Worm (Caenorhabditis elegans) whole organism, early embryonic: ENCODE measurements around the gene mrpl-44.

Source experiments
- B0310.2 ChIP-seq: sonication (generic microtip); optimal IDR thresholded peaks from 2 replicates; lab custom pipeline; 2016; ENCODE audit warnings: mild to moderate bottlenecking, missing genetic modification characterization, missing compliant biosample characterization
- F13C5.2 ChIP-seq: sonication (generic microtip); optimal IDR thresholded peaks from 2 replicates; lab custom pipeline; 2017; ENCODE audit warnings: mild to moderate bottlenecking, missing genetic modification characterization, inconsistent platforms, missing compliant biosample characterization
- aly-1 ChIP-seq: sonication (generic microtip); optimal IDR thresholded peaks from 2 replicates; lab custom pipeline; 2016; ENCODE audit warnings: missing genetic modification characterization, missing compliant biosample characterization
- ama-1 ChIP-seq: fragments of 150-350 bp; optimal IDR thresholded peaks from 2 replicates; lab custom pipeline; 2014
- ceh-13 ChIP-seq: fragments of 200-800 bp; sonication (Bioruptor generic); optimal IDR thresholded peaks from 2 replicates; lab custom pipeline; 2018; ENCODE audit warnings: mild to moderate bottlenecking, missing genetic modification characterization, missing compliant biosample characterization
- ceh-36 ChIP-seq: sonication (generic microtip); optimal IDR thresholded peaks from 2 replicates; lab custom pipeline; 2016; ENCODE audit warnings: missing genetic modification characterization, inconsistent platforms, missing compliant biosample characterization
- ets-7 ChIP-seq: sonication (generic microtip); optimal IDR thresholded peaks from 2 replicates; lab custom pipeline; 2016; ENCODE audit warnings: missing genotype, missing genetic modification characterization, missing compliant biosample characterization
- flt-1 ChIP-seq: fragments of 200-800 bp; sonication (Bioruptor generic); IDR thresholded peaks from 2 replicates; pipeline ENCODE4 v1.3.6; 2022; ENCODE audit warnings: missing genetic modification characterization, missing compliant biosample characterization
- hmbx-1 ChIP-seq: sonication (generic microtip); optimal IDR thresholded peaks from 2 replicates; lab custom pipeline; 2016; ENCODE audit warnings: mild to moderate bottlenecking, missing genetic modification characterization, missing compliant biosample characterization
- hmg-4 ChIP-seq: fragments of 200-800 bp; sonication (Bioruptor generic); optimal IDR thresholded peaks from 2 replicates; lab custom pipeline; 2018; ENCODE audit warnings: mild to moderate bottlenecking, missing genetic modification characterization, missing compliant biosample characterization
- hnd-1 ChIP-seq: sonication (generic microtip); optimal IDR thresholded peaks from 2 replicates; lab custom pipeline; 2016; ENCODE audit warnings: missing genetic modification characterization, missing compliant biosample characterization
- pes-1 ChIP-seq: fragments of 200-800 bp; sonication (Bioruptor generic); IDR thresholded peaks from 2 replicates; pipeline ENCODE4 v1.3.6; 2022; ENCODE audit warnings: missing genetic modification reagents, missing genetic modification characterization, missing compliant biosample characterization
- scrt-1 ChIP-seq: fragments of 200-800 bp; sonication (Bioruptor generic); IDR thresholded peaks from 2 replicates; pipeline ENCODE4 v1.3.6; 2022; ENCODE audit warnings: missing genetic modification characterization, missing compliant biosample characterization
- sea-1 ChIP-seq: fragments of 200-800 bp; sonication (Bioruptor generic); conservative IDR thresholded peaks from 2 replicates; pipeline ENCODE4 v1.3.6; 2022; ENCODE audit warnings: missing genetic modification characterization, missing compliant biosample characterization
- tbx-11 ChIP-seq: fragments of 200-800 bp; sonication (Bioruptor generic); IDR thresholded peaks from 2 replicates; pipeline ENCODE4 v1.3.6; 2022; ENCODE audit warnings: missing genetic modification characterization, missing compliant biosample characterization
- tbx-37 ChIP-seq: fragments of 200-800 bp; sonication (Bioruptor generic); conservative IDR thresholded peaks from 2 replicates; pipeline ENCODE4 v1.3.6; 2022; ENCODE audit warnings: missing genetic modification reagents, missing genetic modification characterization, missing compliant biosample characterization
- tra-4 ChIP-seq: sonication (generic microtip); optimal IDR thresholded peaks from 2 replicates; lab custom pipeline; 2017; ENCODE audit warnings: missing genetic modification characterization, missing compliant biosample characterization

The mrpl-44 gene

DNA sequence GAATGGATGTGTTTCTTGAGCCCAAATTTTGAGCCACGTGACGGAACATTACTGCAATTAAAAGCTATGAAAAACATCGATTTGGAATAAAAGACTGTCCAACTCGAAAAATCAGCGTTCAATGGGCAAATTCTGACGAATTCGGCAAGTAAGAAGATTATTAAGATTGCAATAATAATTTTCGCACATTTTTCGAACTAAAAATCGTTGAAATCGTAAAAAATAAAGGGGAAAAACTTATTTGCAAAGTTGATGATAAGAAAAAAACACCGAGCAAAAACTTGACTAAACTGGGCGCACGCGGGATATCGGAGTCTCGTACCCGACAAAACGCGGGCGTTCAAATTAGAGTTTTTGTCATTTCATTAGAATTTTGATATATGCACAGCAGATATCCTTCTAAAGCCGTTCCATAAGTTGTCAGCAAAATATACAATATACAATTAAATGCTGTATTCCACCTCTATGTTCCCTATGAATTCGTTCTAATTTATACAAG, at the start of gene mrpl-44, which contains the start of gene mccc-2:
TSS of gene mrpl-44 (minus strand) at position 51 of the 499 bp plus-strand sequence.
TSS of gene mccc-2 (minus strand) at position 51 of the 499 bp plus-strand sequence.
- TF ChIP-seq sea-1: no peak
- peak; percentile 16 for TF ChIP-seq F13C5.2 (tag; lab: Kevin White, UChicago)

DNA sequence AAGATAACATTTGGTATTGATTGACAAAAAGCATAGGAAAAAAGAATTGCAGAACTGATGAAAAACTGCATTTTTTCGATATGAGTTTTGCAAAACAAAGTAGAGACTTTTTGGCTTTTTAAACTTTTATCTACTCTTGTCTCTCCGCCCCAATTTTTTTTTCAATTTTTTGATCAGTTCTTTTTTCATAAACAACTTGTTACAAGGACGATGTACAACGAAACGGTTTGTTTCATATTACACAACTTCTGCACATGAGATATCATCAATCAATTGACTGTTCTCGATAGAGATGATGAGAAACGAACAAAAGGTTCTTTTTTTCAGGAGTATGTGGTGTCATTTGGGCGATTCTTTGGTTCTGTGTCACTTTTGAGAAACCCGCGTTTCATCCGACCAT, 49.4 kb upstream of the mrpl-44 start, which contains the start of gene ZK512.7:
TSS of gene ZK512.7 (minus strand) at position 101 of the 400 bp plus-strand sequence.
- TF ChIP-seq flt-1 (GFP tag; lab: Robert Waterston, UW) (no peak), tbx-37 (GFP tag; lab: Robert Waterston, UW) (no peak), ceh-36 (tag; lab: Kevin White, UChicago) (no peak), ama-1 (lab: Kevin White, UChicago) (no peak), B0310.2 (tag; lab: Kevin White, UChicago) (no peak), ceh-13 (GFP tag; lab: Kevin White, UChicago) (no peak), hnd-1 (no peak), F13C5.2 (tag; lab: Kevin White, UChicago) (no peak), aly-1 (tag; lab: Kevin White, UChicago) (no peak), tra-4 (tag; lab: Kevin White, UChicago) (no peak), scrt-1 (GFP tag; lab: Robert Waterston, UW) (no peak), sea-1 (no peak), hmbx-1 (tag; lab: Kevin White, UChicago) (no peak), ets-7 (tag; lab: Kevin White, UChicago) (no peak)

DNA sequence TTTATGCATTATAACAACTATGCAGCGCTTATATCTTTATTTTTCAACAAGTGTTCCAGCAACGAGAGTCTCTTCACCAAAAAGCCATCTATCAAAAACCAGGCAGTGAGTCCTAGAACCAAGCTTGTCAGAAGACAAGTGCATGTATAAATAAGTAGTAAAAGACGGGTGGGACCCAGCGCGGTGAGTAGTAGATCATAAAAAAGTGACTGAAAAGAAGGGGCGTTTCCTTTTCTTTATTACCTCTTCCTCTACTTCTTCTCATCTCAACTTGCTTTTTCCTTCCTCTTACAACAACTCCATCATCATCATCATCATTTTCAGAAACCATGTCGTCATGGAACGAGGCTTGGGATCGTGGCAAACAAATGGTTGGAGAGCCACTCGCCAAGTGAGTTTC, 47.4 kb upstream of the mrpl-44 start, which contains the start of gene eat-4:
TSS of gene eat-4 (plus strand) at position 301 of the 400 bp plus-strand sequence.
- TF ChIP-seq hmg-4 (GFP tag; lab: Kevin White, UChicago): no peak
- TF ChIP-seq ceh-13 (GFP tag; lab: Kevin White, UChicago): no peak
- TF ChIP-seq tbx-11 (GFP tag; lab: Robert Waterston, UW): no peak
- TF ChIP-seq tbx-37 (GFP tag; lab: Robert Waterston, UW): no peak
- no peak for TF ChIP-seq hmbx-1 (tag; lab: Kevin White, UChicago)
- TF ChIP-seq pes-1: no peak
- TF ChIP-seq flt-1 (GFP tag; lab: Robert Waterston, UW): no peak
- no peak for TF ChIP-seq B0310.2 (tag; lab: Kevin White, UChicago)
- TF ChIP-seq F13C5.2 (tag; lab: Kevin White, UChicago): no peak

DNA sequence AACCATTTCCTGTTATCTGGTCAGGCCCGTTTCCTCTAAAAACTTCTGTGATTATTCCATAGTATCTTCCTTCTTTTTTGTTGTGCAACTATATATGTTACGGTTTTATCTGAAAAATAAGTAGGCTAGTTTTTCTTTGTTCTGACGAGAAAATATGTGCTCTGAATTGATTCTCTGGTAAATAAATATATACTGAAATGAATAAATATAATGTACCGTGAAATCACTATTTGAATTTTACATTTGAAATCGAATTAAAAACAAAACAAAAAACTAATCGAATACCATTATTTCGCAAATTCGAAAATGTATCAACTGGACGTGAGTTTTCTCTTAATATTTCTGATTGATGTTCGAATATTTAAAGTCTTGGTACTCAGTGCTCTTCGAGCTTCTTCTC, 41.4 kb upstream of the mrpl-44 start, which contains the start of gene ZK512.10:
TSS of gene ZK512.10 (plus strand) at position 301 of the 400 bp plus-strand sequence.
- TF ChIP-seq ceh-36 (tag; lab: Kevin White, UChicago): no peak
- no peak for TF ChIP-seq B0310.2 (tag; lab: Kevin White, UChicago)
- TF ChIP-seq tbx-11 (GFP tag; lab: Robert Waterston, UW): no peak
- no peak for TF ChIP-seq ama-1 (lab: Kevin White, UChicago)
- TF ChIP-seq ceh-13 (GFP tag; lab: Kevin White, UChicago): no peak
- no peak for TF ChIP-seq F13C5.2 (tag; lab: Kevin White, UChicago)
- TF ChIP-seq flt-1 (GFP tag; lab: Robert Waterston, UW): no peak
- TF ChIP-seq tbx-37 (GFP tag; lab: Robert Waterston, UW): no peak
- TF ChIP-seq scrt-1 (GFP tag; lab: Robert Waterston, UW): no peak
- TF ChIP-seq ets-7 (tag; lab: Kevin White, UChicago): no peak
- no peak for TF ChIP-seq sea-1
- no peak for TF ChIP-seq aly-1 (tag; lab: Kevin White, UChicago)
- TF ChIP-seq hnd-1: no peak
- no peak for TF ChIP-seq hmbx-1 (tag; lab: Kevin White, UChicago)
- no peak for TF ChIP-seq hmg-4 (GFP tag; lab: Kevin White, UChicago)

DNA sequence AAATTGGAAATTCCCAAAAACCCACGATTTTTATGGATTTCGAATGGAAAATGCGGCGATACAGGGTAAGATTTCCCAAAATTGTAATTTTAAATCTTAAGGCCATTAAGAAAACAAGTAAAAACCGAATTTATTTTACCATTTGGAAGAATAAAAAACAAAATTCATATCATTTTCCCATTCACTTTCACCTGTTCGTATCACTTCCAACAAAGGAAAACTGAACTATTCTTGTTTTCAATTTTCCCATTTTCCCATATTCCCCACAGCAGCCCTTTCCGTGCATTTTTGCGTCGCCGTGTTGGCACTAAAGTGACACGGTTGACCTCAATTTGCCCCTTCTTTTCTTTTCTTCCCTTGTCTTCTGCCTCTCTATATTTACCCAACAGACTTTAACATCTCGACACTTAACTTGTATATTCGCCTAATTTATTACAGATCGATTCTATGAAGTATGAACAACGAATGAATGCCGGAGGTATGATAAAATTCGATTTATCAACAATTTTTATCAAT, 36.7 kb upstream of the mrpl-44 start, which contains the start of gene sec-16A.1:
TSS of gene sec-16A.1 (plus strand) at position 51 of the 516 bp plus-strand sequence.
- TF ChIP-seq pes-1 (no peak), ama-1 (lab: Kevin White, UChicago) (no peak), tbx-11 (GFP tag; lab: Robert Waterston, UW) (no peak), tbx-37 (GFP tag; lab: Robert Waterston, UW) (no peak), scrt-1 (GFP tag; lab: Robert Waterston, UW) (no peak), hmg-4 (GFP tag; lab: Kevin White, UChicago) (no peak), flt-1 (GFP tag; lab: Robert Waterston, UW) (no peak), B0310.2 (tag; lab: Kevin White, UChicago) (no peak), F13C5.2 (tag; lab: Kevin White, UChicago) (no peak), sea-1 (no peak), hnd-1 (no peak), tra-4 (tag; lab: Kevin White, UChicago) (no peak), ets-7 (tag; lab: Kevin White, UChicago) (no peak), ceh-36 (tag; lab: Kevin White, UChicago) (no peak), hmbx-1 (tag; lab: Kevin White, UChicago) (no peak), aly-1 (tag; lab: Kevin White, UChicago) (no peak), ceh-13 (GFP tag; lab: Kevin White, UChicago) (no peak)

DNA sequence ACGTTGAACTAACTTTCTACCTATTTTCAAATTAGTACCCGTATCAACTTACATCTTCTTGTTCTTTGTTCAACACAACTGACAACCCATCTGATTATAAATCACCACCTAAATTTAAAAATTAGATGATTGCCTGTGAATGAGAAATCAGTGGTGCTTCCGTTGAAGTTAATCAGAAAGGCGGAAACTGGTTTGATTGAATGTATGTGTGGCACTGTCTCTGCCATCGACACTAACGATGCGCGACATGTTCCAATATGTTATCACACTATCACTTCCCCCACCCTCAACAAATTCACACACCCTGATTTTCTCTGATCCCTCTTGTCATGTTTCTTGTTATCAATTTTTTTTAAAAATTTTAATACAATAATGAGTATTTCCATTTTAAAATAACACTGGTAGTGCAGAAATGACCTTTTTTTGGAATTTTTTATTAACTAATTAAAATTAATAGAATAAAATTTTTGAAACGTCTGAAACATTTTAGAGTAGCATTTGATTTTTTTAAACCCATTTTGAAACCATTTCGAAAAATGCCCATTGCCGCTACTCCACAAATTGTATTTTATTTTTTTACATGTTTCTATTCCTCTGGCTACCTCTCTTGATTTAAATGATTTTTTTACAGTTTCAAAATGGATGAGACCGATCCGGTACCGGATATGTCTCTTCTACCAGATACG, 29.9 kb upstream of the mrpl-44 start, which contains the start of gene ced-11:
TSS of gene ced-11 (plus strand) at position 636 of the 686 bp plus-strand sequence.
- no peak for TF ChIP-seq hnd-1
- TF ChIP-seq tbx-11 (GFP tag; lab: Robert Waterston, UW): no peak
- no peak for TF ChIP-seq F13C5.2 (tag; lab: Kevin White, UChicago)
- no peak for TF ChIP-seq ama-1 (lab: Kevin White, UChicago)
